Worm (Caenorhabditis elegans) whole organism, L4/young adult: Measurements from ENCODE around the gene srj-45.

ENCODE experiments used
- W03F9.2 ChIP-seq: fragments of 150-350 bp; optimal IDR thresholded peaks from 2 replicates; lab custom pipeline; 2014; ENCODE audit warnings: missing biosample characterization, missing genetic modification characterization
- dao-5 ChIP-seq: sonication (generic microtip); optimal IDR thresholded peaks from 2 replicates; lab custom pipeline; 2016; ENCODE audit warnings: missing genotype, missing genetic modification characterization, moderate library complexity, missing compliant biosample characterization
- him-1 ChIP-seq: sonication (generic microtip); optimal IDR thresholded peaks from 2 replicates; lab custom pipeline; 2016; ENCODE audit warnings: missing genotype, missing genetic modification reagents, missing genetic modification characterization, missing compliant biosample characterization

DNA sequence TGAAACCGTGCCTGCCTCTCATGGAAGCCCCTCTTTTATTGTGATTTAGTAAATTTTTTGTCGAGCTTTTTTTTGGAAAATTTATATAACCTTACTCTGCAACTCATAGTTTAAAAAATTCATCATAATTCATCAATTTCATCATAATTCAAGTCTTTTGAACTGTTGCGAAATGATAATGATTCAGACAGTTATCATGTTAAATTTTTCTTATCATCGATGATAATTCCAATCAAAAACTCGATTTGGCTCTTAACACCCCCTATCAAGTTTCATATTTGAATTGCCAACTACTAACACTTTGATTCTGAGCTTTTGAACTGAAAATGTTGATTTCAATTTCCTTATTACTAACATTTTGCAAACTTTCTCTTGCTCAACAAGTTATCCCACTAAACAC lies 26.2 kb downstream of the srj-45 start, which contains the start of gene F54E2.1:
- no peak for TF ChIP-seq him-1 (tag; lab: Kevin White, UChicago)
- no peak for TF ChIP-seq W03F9.2
- TF ChIP-seq dao-5, result no peak
